Fruit fly (Drosophila melanogaster) whole organism, adult: ENCODE measurements around the gene para.
A peak's percentile ranks its signal among the peaks of the same experiment; 100 is the strongest.

Experiments
- CG11617 ChIP-seq: fragments of 200-800 bp; sonication (Bioruptor generic); optimal IDR thresholded peaks from 2 replicates; lab custom pipeline; 2017; ENCODE audit warnings: mild to moderate bottlenecking, missing biosample characterization, missing genetic modification reagents, missing genetic modification characterization
- CG12768 ChIP-seq: fragments of 200-800 bp; sonication (Bioruptor generic); optimal IDR thresholded peaks from 2 replicates; lab custom pipeline; 2017; ENCODE audit warnings: missing biosample characterization, missing genetic modification characterization, mild to moderate bottlenecking, moderate library complexity, missing genetic modification reagents
- CG14711 ChIP-seq: fragments of 200-800 bp; sonication (Bioruptor generic); optimal IDR thresholded peaks from 2 replicates; lab custom pipeline; 2018; ENCODE audit warnings: missing biosample characterization, mild to moderate bottlenecking, missing genetic modification characterization, moderate library complexity
- CG1620 ChIP-seq: fragments of 200-800 bp; sonication (Bioruptor generic); optimal IDR thresholded peaks from 2 replicates; lab custom pipeline; 2016; ENCODE audit warnings: missing biosample characterization, missing genetic modification characterization
- CG33017 ChIP-seq: fragments of 200-800 bp; sonication (Bioruptor generic); optimal IDR thresholded peaks from 2 replicates; lab custom pipeline; 2018; ENCODE audit warnings: missing biosample characterization, mild to moderate bottlenecking, missing genetic modification characterization, moderate library complexity
- CG5204 ChIP-seq: fragments of 200-800 bp; sonication (Bioruptor generic); optimal IDR thresholded peaks from 2 replicates; lab custom pipeline; 2016; ENCODE audit warnings: missing biosample characterization, missing genetic modification characterization
- CG7045 ChIP-seq: fragments of 200-800 bp; sonication (Bioruptor generic); optimal IDR thresholded peaks from 2 replicates; lab custom pipeline; 2017; ENCODE audit warnings: missing biosample characterization, mild to moderate bottlenecking, missing genetic modification characterization
- CG7101 ChIP-seq: fragments of 200-800 bp; sonication (Bioruptor generic); optimal IDR thresholded peaks from 2 replicates; lab custom pipeline; 2018; ENCODE audit warnings: missing biosample characterization, mild to moderate bottlenecking, missing genetic modification characterization, moderate library complexity
- Clk ChIP-seq: fragments of 200-800 bp; sonication (Bioruptor generic); optimal IDR thresholded peaks from 2 replicates; lab custom pipeline; 2017; ENCODE audit warnings: missing biosample characterization, missing genetic modification characterization
- Crg-1 ChIP-seq: fragments of 200-800 bp; sonication (Bioruptor generic); optimal IDR thresholded peaks from 2 replicates; lab custom pipeline; 2016; ENCODE audit warnings: missing biosample characterization, missing genetic modification characterization
- Hr96 ChIP-seq: fragments of 200-800 bp; sonication (Bioruptor generic); optimal IDR thresholded peaks from 2 replicates; lab custom pipeline; 2016; ENCODE audit warnings: missing biosample characterization, missing genetic modification characterization
- Mnt ChIP-seq: fragments of 200-800 bp; sonication (Bioruptor generic); optimal IDR thresholded peaks from 2 replicates; lab custom pipeline; 2016; ENCODE audit warnings: missing biosample characterization, mild to moderate bottlenecking, missing genetic modification characterization
- bab1 ChIP-seq: fragments of 200-800 bp; sonication (Bioruptor generic); optimal IDR thresholded peaks from 3 replicates; lab custom pipeline; 2019; ENCODE audit warnings: missing biosample characterization, mild to moderate bottlenecking, missing genetic modification characterization, moderate library complexity
- cic ChIP-seq: fragments of 200-800 bp; sonication (Bioruptor generic); optimal IDR thresholded peaks from 2 replicates; lab custom pipeline; 2017; ENCODE audit warnings: missing biosample characterization, mild to moderate bottlenecking, missing genetic modification characterization, moderate library complexity
- cnc ChIP-seq, 2 experiments: fragments of >200 bp; optimal IDR thresholded peaks; 2 replicates each; lab custom pipeline; 2017
- kay ChIP-seq: fragments of 200-800 bp; sonication (Bioruptor generic); peaks from one replicate; lab custom pipeline; 2016; ENCODE audit warnings: missing biosample characterization, missing genetic modification characterization, borderline replicate concordance
- ovo ChIP-seq: fragments of 200-800 bp; sonication (Bioruptor generic); optimal IDR thresholded peaks from 2 replicates; lab custom pipeline; 2016; ENCODE audit warnings: missing biosample characterization, missing genetic modification characterization
- pad ChIP-seq: fragments of 200-800 bp; sonication (Bioruptor generic); optimal IDR thresholded peaks from 3 replicates; lab custom pipeline; 2017; ENCODE audit warnings: missing biosample characterization, missing genetic modification characterization, mild to moderate bottlenecking, moderate library complexity, missing genetic modification reagents
- tj ChIP-seq: fragments of 200-800 bp; sonication (Bioruptor generic); optimal IDR thresholded peaks from 3 replicates; lab custom pipeline; 2017; ENCODE audit warnings: missing biosample characterization, mild to moderate bottlenecking, missing genetic modification characterization, moderate library complexity
- toe ChIP-seq: fragments of 200-800 bp; sonication (Bioruptor generic); optimal IDR thresholded peaks from 2 replicates; lab custom pipeline; 2016; ENCODE audit warnings: missing biosample characterization, missing genetic modification characterization

para gene

dm6 chrX:16424296-16424695 is 108.6 kb downstream of the para start:
- TF ChIP-seq pad (GFP tag; lab: Kevin White, UChicago), result no peak
- TF ChIP-seq cic (GFP tag; lab: Kevin White, UChicago), result no peak
- no peak for TF ChIP-seq CG5204 (GFP tag; lab: Kevin White, UChicago)
- TF ChIP-seq tj (GFP tag; lab: Kevin White, UChicago), result no peak
- no peak for TF ChIP-seq CG1620 (GFP tag; lab: Kevin White, UChicago)
- TF ChIP-seq bab1 (GFP tag; lab: Kevin White, UChicago), result no peak
- TF ChIP-seq CG7101, result no peak
- no peak for TF ChIP-seq CG11617 (GFP tag; lab: Kevin White, UChicago)
- TF ChIP-seq toe (GFP tag; lab: Kevin White, UChicago), result no peak
- no peak for TF ChIP-seq Hr96
- no peak for TF ChIP-seq kay (GFP tag; lab: Kevin White, UChicago)
- TF ChIP-seq CG7045 (GFP tag; lab: Kevin White, UChicago), result no peak

- TF ChIP-seq tj (GFP tag; lab: Kevin White, UChicago) (peak; percentile 59), CG1620 (GFP tag; lab: Kevin White, UChicago) (no peak), cic (GFP tag; lab: Kevin White, UChicago) (peak; percentile 7), bab1 (GFP tag; lab: Kevin White, UChicago) (peak; percentile 82), cnc (optimal IDR thresholded peaks at IDR 0.05; lab: Kevin White, UChicago) (no peak), Clk (no peak), CG11617 (GFP tag; lab: Kevin White, UChicago) (peak; percentile 19), Hr96 (peak; percentile 44), kay (GFP tag; lab: Kevin White, UChicago) (no peak), CG33017 (tag; lab: Kevin White, UChicago) (no peak), Mnt (no peak), CG12768 (GFP tag; lab: Kevin White, UChicago) (no peak), ovo (GFP tag; lab: Kevin White, UChicago) (no peak)
These were observed 109.8 kb downstream of the para start for dm6 chrX:16423125-16423509.

- TF ChIP-seq CG5204 (GFP tag; lab: Kevin White, UChicago), result no peak
- TF ChIP-seq CG1620 (GFP tag; lab: Kevin White, UChicago), result peak; percentile 37
- TF ChIP-seq Mnt, result peak; percentile 83
- TF ChIP-seq Clk, result no peak
- TF ChIP-seq CG12768 (GFP tag; lab: Kevin White, UChicago), result no peak
- no peak for TF ChIP-seq toe (GFP tag; lab: Kevin White, UChicago)
- peak; percentile 65 for TF ChIP-seq CG11617 (GFP tag; lab: Kevin White, UChicago)
- TF ChIP-seq cic (GFP tag; lab: Kevin White, UChicago), result peak; percentile 42
- peak; percentile 25 for TF ChIP-seq Crg-1 (GFP tag; lab: Kevin White, UChicago)
- TF ChIP-seq pad (GFP tag; lab: Kevin White, UChicago), result no peak
- TF ChIP-seq cnc (optimal IDR thresholded peaks at IDR 0.05; lab: Kevin White, UChicago), result no peak
- TF ChIP-seq CG7045 (GFP tag; lab: Kevin White, UChicago), result no peak
- TF ChIP-seq bab1 (GFP tag; lab: Kevin White, UChicago), result peak; percentile 20
- peak; percentile 8 for TF ChIP-seq CG14711 (tag; lab: Kevin White, UChicago)
- no peak for TF ChIP-seq kay (GFP tag; lab: Kevin White, UChicago)
- TF ChIP-seq CG33017 (tag; lab: Kevin White, UChicago), result no peak
- peak; percentile 45 for TF ChIP-seq ovo (GFP tag; lab: Kevin White, UChicago)
- peak; percentile 37 for TF ChIP-seq CG7101
- TF ChIP-seq Hr96, result peak; percentile 6
- TF ChIP-seq tj (GFP tag; lab: Kevin White, UChicago), result no peak
These were observed 110.3 kb downstream of the para start, which contains the start of gene hang for dm6 chrX:16422466-16423124. Gene hang, plus strand, starts transcription at chrX:16422831.

DNA sequence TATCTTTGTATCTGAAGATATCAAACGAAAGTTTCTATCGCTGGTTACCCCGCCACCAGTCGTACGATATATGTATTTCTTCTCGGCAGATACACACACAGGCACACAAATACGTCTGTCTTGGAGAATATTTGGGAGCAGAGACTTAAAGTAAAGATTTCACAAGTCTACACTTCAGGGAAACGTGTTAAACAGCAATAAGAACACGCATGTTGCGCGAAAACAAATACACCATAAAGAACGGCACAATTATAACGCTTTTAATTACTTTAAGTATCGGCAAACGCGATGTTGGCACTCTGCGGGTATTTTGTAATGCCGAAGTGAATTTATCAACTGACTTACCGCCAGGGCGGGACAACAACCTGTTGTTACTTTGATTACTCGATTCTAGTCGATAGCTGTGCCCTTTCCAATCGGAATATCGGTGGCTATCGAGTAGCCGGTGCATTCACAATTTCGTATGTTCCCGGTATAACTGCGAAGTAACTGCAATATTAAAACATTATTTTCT is 110.9 kb downstream of the para start, which contains the start of gene AnxB11:
TSS of gene AnxB11 (minus strand) at position 367 of the 514 bp plus-strand sequence.
- peak; percentile 55 for TF ChIP-seq pad (GFP tag; lab: Kevin White, UChicago)
- TF ChIP-seq bab1 (GFP tag; lab: Kevin White, UChicago), result peak; percentile 6
- no peak for TF ChIP-seq CG1620 (GFP tag; lab: Kevin White, UChicago)
- TF ChIP-seq tj (GFP tag; lab: Kevin White, UChicago), result peak; percentile 18
- no peak for TF ChIP-seq cic (GFP tag; lab: Kevin White, UChicago)
- TF ChIP-seq Mnt, result peak; percentile 69
- TF ChIP-seq CG11617 (GFP tag; lab: Kevin White, UChicago), result no peak
- TF ChIP-seq CG7101, result no peak
- no peak for TF ChIP-seq CG33017 (tag; lab: Kevin White, UChicago)

DNA sequence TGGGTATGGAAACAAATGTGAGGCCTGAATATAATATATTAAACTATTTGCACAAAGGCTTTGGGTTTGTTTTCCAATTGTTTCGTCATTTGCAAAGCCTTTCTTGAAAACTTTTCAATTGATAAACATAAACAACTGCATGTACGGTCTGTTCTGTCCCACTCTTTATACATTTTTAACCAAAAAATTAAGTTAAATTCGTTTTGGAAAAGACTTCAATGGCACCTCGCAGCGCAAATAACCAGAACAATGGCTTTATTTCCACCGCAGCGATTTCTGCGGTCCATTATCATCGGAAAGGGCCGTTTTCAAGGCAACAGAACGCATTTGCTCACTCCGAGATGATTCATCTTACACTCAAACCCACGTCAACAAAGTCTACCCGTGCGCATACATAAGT is 112.0 kb downstream of the para start:
- TF ChIP-seq Clk, result no peak
- TF ChIP-seq kay (GFP tag; lab: Kevin White, UChicago), result peak; percentile 56

- TF ChIP-seq CG11617 (GFP tag; lab: Kevin White, UChicago) (no peak), tj (GFP tag; lab: Kevin White, UChicago) (no peak), Clk (no peak), Crg-1 (GFP tag; lab: Kevin White, UChicago) (no peak), CG7045 (GFP tag; lab: Kevin White, UChicago) (no peak), cic (GFP tag; lab: Kevin White, UChicago) (no peak), CG14711 (tag; lab: Kevin White, UChicago) (no peak), Mnt (no peak), CG12768 (GFP tag; lab: Kevin White, UChicago) (no peak), cnc (optimal IDR thresholded peaks at IDR 0.05; lab: Kevin White, UChicago) (no peak), CG1620 (GFP tag; lab: Kevin White, UChicago) (no peak), bab1 (GFP tag; lab: Kevin White, UChicago) (no peak), kay (GFP tag; lab: Kevin White, UChicago) (no peak)
These were observed 112.8 kb downstream of the para start for dm6 chrX:16420048-16420447.
